Worm (Caenorhabditis elegans) whole organism, L4 larva: Measurements from ENCODE around the gene scb-1.

Experiments used
- D1046.2 ChIP-seq: fragments of 200-800 bp; sonication (Bioruptor generic); IDR thresholded peaks from 2 replicates; pipeline ENCODE4 v1.3.6; 2022; ENCODE audit warnings: missing genetic modification characterization, missing compliant biosample characterization
- F10B5.3 ChIP-seq: sonication (generic microtip); optimal IDR thresholded peaks from 2 replicates; lab custom pipeline; 2016; ENCODE audit warnings: mild to moderate bottlenecking, missing genetic modification characterization, missing compliant biosample characterization
- F37D6.2 ChIP-seq: sonication (generic microtip); optimal IDR thresholded peaks from 2 replicates; lab custom pipeline; 2016; ENCODE audit warnings: mild to moderate bottlenecking, missing genetic modification characterization, missing compliant biosample characterization
- F49E8.2 ChIP-seq: sonication (generic microtip); optimal IDR thresholded peaks from 2 replicates; lab custom pipeline; 2016; ENCODE audit warnings: missing compliant biosample characterization, mild to moderate bottlenecking, missing genetic modification characterization, borderline replicate concordance
- R02D3.7 ChIP-seq: fragments of 150-350 bp; sonication (generic microtip); optimal IDR thresholded peaks from 3 replicates; lab custom pipeline; 2014; ENCODE audit warnings: missing biosample characterization, missing genetic modification characterization
- T20F7.1 ChIP-seq: fragments of 200-800 bp; sonication (Bioruptor generic); optimal IDR thresholded peaks from 2 replicates; lab custom pipeline; 2018; ENCODE audit warnings: mild to moderate bottlenecking, missing genetic modification characterization, missing compliant biosample characterization
- Y5F2A.4 ChIP-seq: fragments of 200-800 bp; sonication (Bioruptor generic); optimal IDR thresholded peaks from 2 replicates; lab custom pipeline; 2018; ENCODE audit warnings: mild to moderate bottlenecking, missing genetic modification characterization, missing compliant biosample characterization
- ZK337.2 ChIP-seq: fragments of 200-800 bp; sonication (Bioruptor generic); IDR thresholded peaks from 2 replicates; pipeline ENCODE4 v1.3.6; 2022; ENCODE audit warnings: missing genetic modification reagents, missing genetic modification characterization, missing compliant biosample characterization
- arid-1 ChIP-seq: fragments of 200-800 bp; sonication (Bioruptor generic); conservative IDR thresholded peaks from 2 replicates; pipeline ENCODE4 v1.3.6; 2022; ENCODE audit warnings: missing genetic modification reagents, missing genetic modification characterization, missing compliant biosample characterization
- ceh-28 ChIP-seq: fragments of 150-350 bp; optimal IDR thresholded peaks from 2 replicates; lab custom pipeline; 2014; ENCODE audit warnings: missing biosample characterization, missing genetic modification reagents, missing genetic modification characterization
- ceh-44 ChIP-seq: fragments of 200-800 bp; sonication (Bioruptor generic); IDR thresholded peaks from 2 replicates; pipeline ENCODE4 v1.3.6; 2022; ENCODE audit warnings: missing genetic modification reagents, missing genetic modification characterization, missing compliant biosample characterization
- cey-2 ChIP-seq: sonication (generic microtip); optimal IDR thresholded peaks from 3 replicates; lab custom pipeline; 2017; ENCODE audit warnings: missing genetic modification characterization, mild to moderate bottlenecking, missing compliant biosample characterization, antibody characterized with exemption, borderline replicate concordance; ENCODE audit not compliant: insufficient read depth
- ctbp-1 ChIP-seq: fragments of 200-800 bp; sonication (Bioruptor generic); IDR thresholded peaks from 2 replicates; pipeline ENCODE4 v1.3.6; 2022; ENCODE audit warnings: missing genetic modification reagents, missing genetic modification characterization, missing compliant biosample characterization
- daf-19 ChIP-seq: fragments of 200-800 bp; sonication (Bioruptor generic); conservative IDR thresholded peaks from 2 replicates; pipeline ENCODE4 v1.3.6; 2022; ENCODE audit warnings: missing genetic modification characterization, missing compliant biosample characterization
- daf-8 ChIP-seq: fragments of 200-800 bp; sonication (Bioruptor generic); IDR thresholded peaks from 2 replicates; pipeline ENCODE4 v1.3.6; 2022; ENCODE audit warnings: missing genetic modification characterization, missing compliant biosample characterization
- dmd-8 ChIP-seq: fragments of 200-800 bp; sonication (Bioruptor generic); IDR thresholded peaks from 2 replicates; pipeline ENCODE4 v1.3.6; 2022; ENCODE audit warnings: missing genetic modification characterization, missing compliant biosample characterization
- dmd-9 ChIP-seq: fragments of 200-800 bp; sonication (Bioruptor generic); IDR thresholded peaks from 2 replicates; pipeline ENCODE4 v1.3.6; 2022; ENCODE audit warnings: missing genetic modification reagents, missing genetic modification characterization, missing compliant biosample characterization
- duxl-1 ChIP-seq: sonication (generic microtip); optimal IDR thresholded peaks from 2 replicates; lab custom pipeline; 2016; ENCODE audit warnings: mild to moderate bottlenecking, missing genetic modification characterization, moderate library complexity, missing compliant biosample characterization; ENCODE audit not compliant: poor library complexity
- dve-1 ChIP-seq: sonication (generic microtip); optimal IDR thresholded peaks from 2 replicates; lab custom pipeline; 2017; ENCODE audit warnings: antibody characterized with exemption, mild to moderate bottlenecking, missing genetic modification characterization, missing compliant biosample characterization; ENCODE audit not compliant: insufficient read depth
- fos-1 ChIP-seq: fragments of 150-350 bp; optimal IDR thresholded peaks from 2 replicates; lab custom pipeline; 2014; ENCODE audit warnings: missing biosample characterization, missing genetic modification characterization
- hif-1 ChIP-seq, 2 experiments: sonication (generic microtip); optimal IDR thresholded peaks; 2 replicates each; lab custom pipeline; 2016 to 2017; ENCODE audit warnings: missing compliant biosample characterization in 2 of 2, missing genetic modification characterization in 2 of 2, missing genetic modification reagents in 2 of 2, missing genotype in 2 of 2, mild to moderate bottlenecking in 1 of 2
- hlh-30 ChIP-seq: sonication (generic microtip); optimal IDR thresholded peaks from 2 replicates; lab custom pipeline; 2017; ENCODE audit warnings: antibody characterized with exemption, mild to moderate bottlenecking, missing genetic modification characterization, missing compliant biosample characterization; ENCODE audit not compliant: insufficient read depth
- hmg-1.1 ChIP-seq: fragments of 200-800 bp; sonication (Bioruptor generic); IDR thresholded peaks from 2 replicates; pipeline ENCODE4 v1.3.6; 2022; ENCODE audit warnings: missing genetic modification reagents, missing genetic modification characterization, missing compliant biosample characterization
- lin-13 ChIP-seq: fragments of 150-350 bp; optimal IDR thresholded peaks from 2 replicates; lab custom pipeline; 2014; ENCODE audit warnings: missing biosample characterization, missing genetic modification reagents, missing genetic modification characterization
- lin-15B ChIP-seq: fragments of 150-350 bp; sonication (generic microtip); optimal IDR thresholded peaks from 3 replicates; lab custom pipeline; 2014; ENCODE audit warnings: missing biosample characterization, missing genetic modification characterization
- lin-29 ChIP-seq: fragments of 200-800 bp; sonication (Bioruptor generic); IDR thresholded peaks from 2 replicates; pipeline ENCODE4 v1.3.6; 2022; ENCODE audit warnings: missing genetic modification reagents, missing genetic modification characterization, missing compliant biosample characterization
- lin-38 ChIP-seq: fragments of 200-800 bp; sonication (Bioruptor generic); IDR thresholded peaks from 2 replicates; pipeline ENCODE4 v1.3.6; 2022; ENCODE audit warnings: missing genetic modification reagents, missing genetic modification characterization, missing compliant biosample characterization
- lin-39 ChIP-seq: fragments of 150-350 bp; optimal IDR thresholded peaks from 2 replicates; lab custom pipeline; 2014; ENCODE audit warnings: missing biosample characterization, missing genetic modification reagents, missing genetic modification characterization
- mes-2 ChIP-seq: sonication (generic microtip); optimal IDR thresholded peaks from 2 replicates; lab custom pipeline; 2016; ENCODE audit warnings: missing genotype, mild to moderate bottlenecking, missing genetic modification characterization, missing compliant biosample characterization; ENCODE audit not compliant: poor library complexity, severe bottlenecking
- mxl-3 ChIP-seq: fragments of 200-800 bp; sonication (Bioruptor generic); optimal IDR thresholded peaks from 2 replicates; lab custom pipeline; 2018; ENCODE audit warnings: mild to moderate bottlenecking, missing genetic modification characterization, missing compliant biosample characterization
- nhr-102 ChIP-seq: sonication (generic microtip); optimal IDR thresholded peaks from 2 replicates; lab custom pipeline; 2016; ENCODE audit warnings: mild to moderate bottlenecking, missing genetic modification characterization, moderate library complexity, missing compliant biosample characterization
- nhr-111 ChIP-seq: fragments of 200-800 bp; sonication (Bioruptor generic); optimal IDR thresholded peaks from 2 replicates; lab custom pipeline; 2018; ENCODE audit warnings: mild to moderate bottlenecking, missing genetic modification characterization, missing compliant biosample characterization
- nhr-237 ChIP-seq: sonication (generic microtip); optimal IDR thresholded peaks from 2 replicates; lab custom pipeline; 2017; ENCODE audit warnings: missing biosample characterization, missing genetic modification characterization
- nhr-25 ChIP-seq: sonication (generic microtip); optimal IDR thresholded peaks from 2 replicates; lab custom pipeline; 2017; ENCODE audit warnings: missing genetic modification characterization, mild to moderate bottlenecking, missing compliant biosample characterization, antibody characterized with exemption, moderate library complexity, borderline replicate concordance; ENCODE audit not compliant: insufficient read depth
- nhr-28 ChIP-seq: fragments of 150-350 bp; optimal IDR thresholded peaks from 2 replicates; lab custom pipeline; 2014; ENCODE audit warnings: missing biosample characterization, missing genetic modification characterization
- nhr-42 ChIP-seq: fragments of 200-800 bp; sonication (Bioruptor generic); IDR thresholded peaks from 2 replicates; pipeline ENCODE4 v1.3.6; 2022; ENCODE audit warnings: missing genetic modification characterization, missing compliant biosample characterization
- nhr-6 ChIP-seq: fragments of 150-350 bp; optimal IDR thresholded peaks from 2 replicates; lab custom pipeline; 2014; ENCODE audit warnings: missing biosample characterization, missing genetic modification characterization
- nhr-76 ChIP-seq: fragments of 150-350 bp; optimal IDR thresholded peaks from 2 replicates; lab custom pipeline; 2014; ENCODE audit warnings: missing biosample characterization, missing genetic modification characterization
- nhr-77 ChIP-seq: fragments of 150-350 bp; optimal IDR thresholded peaks from 2 replicates; lab custom pipeline; 2014; ENCODE audit warnings: missing biosample characterization, missing genetic modification characterization
- pha-4 ChIP-seq, 2 experiments: fragments of 150-350 bp in 1 of 2; fragments of 200-800 bp in 1 of 2; sonication (Bioruptor generic) in 1 of 2; IDR thresholded peaks in 1 of 2; optimal IDR thresholded peaks in 1 of 2; 2 replicates each; pipeline versions ENCODE4 v1.3.6 to Lab custom; 2014 to 2022; ENCODE audit warnings: missing genetic modification characterization in 2 of 2, missing genetic modification reagents in 2 of 2, missing biosample characterization in 1 of 2, missing compliant biosample characterization in 1 of 2
- saeg-2 ChIP-seq: fragments of 200-800 bp; sonication (Bioruptor generic); IDR thresholded peaks from 2 replicates; pipeline ENCODE4 v1.3.6; 2022; ENCODE audit warnings: missing genetic modification reagents, missing genetic modification characterization, missing compliant biosample characterization
- snpc-4 ChIP-seq: fragments of 150-350 bp; optimal IDR thresholded peaks from 2 replicates; lab custom pipeline; 2014; ENCODE audit warnings: missing biosample characterization, missing genetic modification characterization
- spr-3 ChIP-seq: fragments of 200-800 bp; sonication (Bioruptor generic); optimal IDR thresholded peaks from 2 replicates; lab custom pipeline; 2018; ENCODE audit warnings: mild to moderate bottlenecking, missing genetic modification characterization, missing compliant biosample characterization
- tra-1 ChIP-seq: fragments of 200-800 bp; sonication (Bioruptor generic); IDR thresholded peaks from 2 replicates; pipeline ENCODE4 v1.3.6; 2022; ENCODE audit warnings: missing genetic modification reagents, missing genetic modification characterization, missing compliant biosample characterization
- unc-130 ChIP-seq: sonication (generic microtip); optimal IDR thresholded peaks from 2 replicates; lab custom pipeline; 2016; ENCODE audit warnings: missing genetic modification reagents, missing genetic modification characterization, missing compliant biosample characterization
- unc-39 ChIP-seq: sonication (generic microtip); optimal IDR thresholded peaks from 2 replicates; lab custom pipeline; 2017; ENCODE audit warnings: missing biosample characterization, missing genetic modification characterization
- zag-1 ChIP-seq: fragments of 150-350 bp; optimal IDR thresholded peaks from 2 replicates; lab custom pipeline; 2014; ENCODE audit warnings: missing biosample characterization, missing genetic modification characterization
- zip-11 ChIP-seq: fragments of 200-800 bp; sonication (Bioruptor generic); IDR thresholded peaks from 2 replicates; pipeline ENCODE4 v1.3.6; 2022; ENCODE audit warnings: missing genetic modification characterization, missing compliant biosample characterization
- zip-2 ChIP-seq: fragments of 150-350 bp; optimal IDR thresholded peaks from 2 replicates; lab custom pipeline; 2014; ENCODE audit warnings: missing biosample characterization, missing genetic modification characterization

The scb-1 gene

ce11 chrV:11123817-11124337 lies 4.4 kb upstream of the scb-1 start, which contains the start of the genes atp-5 and lmtr-3 (continued):
- TF ChIP-seq Y5F2A.4 (GFP tag; lab: Kevin White, UChicago) (no peak), nhr-25 (tag; lab: Kevin White, UChicago) (peak; percentile 52), hmg-1.1 (no peak), arid-1 (GFP tag; lab: Robert Waterston, UW) (no peak; the same call in 1 of the 2 replicates), dmd-8 (GFP tag; lab: Robert Waterston, UW) (no peak), nhr-42 (peak; percentile 62; the same call in 1 of the 2 replicates), nhr-102 (tag; lab: Kevin White, UChicago) (no peak), zag-1 (tag; lab: Kevin White, UChicago) (no peak), tra-1 (GFP tag; lab: Robert Waterston, UW) (peak; percentile 65; the same call in 1 of the 2 replicates), F37D6.2 (no peak), R02D3.7 (tag; lab: Kevin White, UChicago) (no peak), lin-13 (peak; percentile 43), mxl-3 (GFP tag; lab: Kevin White, UChicago) (peak; percentile 76), duxl-1 (peak; percentile 31), T20F7.1 (GFP tag; lab: Kevin White, UChicago) (peak; percentile 68), snpc-4 (no peak), nhr-237 (tag; lab: Kevin White, UChicago) (no peak), hlh-30 (tag; lab: Kevin White, UChicago) (peak; percentile 93), nhr-111 (GFP tag; lab: Kevin White, UChicago) (no peak), unc-130 (GFP tag; lab: Kevin White, UChicago) (peak; percentile 96), nhr-28 (tag; lab: Kevin White, UChicago) (peak; percentile 69), D1046.2 (GFP tag; lab: Robert Waterston, UW) (no peak), F10B5.3 (tag; lab: Kevin White, UChicago) (no peak), pha-4 (GFP tag; IDR thresholded peaks at IDR 0.05; lab: Robert Waterston, UW) (0 out of 2 replicates have a peak, but pooled peaks have one; percentile 14), pha-4 (tag; optimal IDR thresholded peaks at IDR 0.05; lab: Kevin White, UChicago) (no peak), saeg-2 (GFP tag; lab: Robert Waterston, UW) (no peak), daf-8 (GFP tag; lab: Robert Waterston, UW) (no peak), lin-15B (tag; lab: Kevin White, UChicago) (no peak), ZK337.2 (GFP tag; lab: Robert Waterston, UW) (peak; percentile 86; the same call in 1 of the 2 replicates), spr-3 (no peak), unc-39 (tag; lab: Kevin White, UChicago) (no peak), nhr-76 (tag; lab: Kevin White, UChicago) (no peak), F49E8.2 (tag; lab: Kevin White, UChicago) (peak; percentile 9), ceh-28 (tag; lab: Kevin White, UChicago) (no peak), mes-2 (tag; lab: Kevin White, UChicago) (peak; percentile 99)

- TF ChIP-seq cey-2 (tag; lab: Kevin White, UChicago) = no peak
- no peak for TF ChIP-seq lin-29 (GFP tag; lab: Robert Waterston, UW)
- no peak for TF ChIP-seq D1046.2 (GFP tag; lab: Robert Waterston, UW)
- TF ChIP-seq pha-4 (GFP tag; IDR thresholded peaks at IDR 0.05; lab: Robert Waterston, UW) = no peak
- TF ChIP-seq pha-4 (tag; optimal IDR thresholded peaks at IDR 0.05; lab: Kevin White, UChicago) = no peak
- TF ChIP-seq ceh-44 (GFP tag; lab: Robert Waterston, UW) = no peak
- TF ChIP-seq daf-19 (GFP tag; lab: Robert Waterston, UW) = no peak
- no peak for TF ChIP-seq ctbp-1 (GFP tag; lab: Robert Waterston, UW)
- peak; percentile 59 for TF ChIP-seq lin-38 (GFP tag; lab: Robert Waterston, UW)
- TF ChIP-seq dmd-9 (GFP tag; lab: Robert Waterston, UW) = no peak
- no peak for TF ChIP-seq nhr-6 (tag; lab: Kevin White, UChicago)
- no peak for TF ChIP-seq zip-11 (GFP tag; lab: Robert Waterston, UW)
- TF ChIP-seq nhr-42 = no peak
- no peak for TF ChIP-seq nhr-77 (tag; lab: Kevin White, UChicago)
- TF ChIP-seq nhr-76 (tag; lab: Kevin White, UChicago) = no peak
- no peak for TF ChIP-seq lin-39 (tag; lab: Kevin White, UChicago)
- no peak for TF ChIP-seq hif-1 (tag; optimal IDR thresholded peaks at IDR 0.05; lab: Kevin White, UChicago)
- no peak for TF ChIP-seq zip-2 (tag; lab: Kevin White, UChicago)
- TF ChIP-seq dve-1 (tag; lab: Kevin White, UChicago) = peak; percentile 83
- TF ChIP-seq fos-1 (tag; lab: Kevin White, UChicago) = no peak
- TF ChIP-seq nhr-111 (GFP tag; lab: Kevin White, UChicago) = no peak
These were observed 3.0 kb upstream of the scb-1 start, which contains the start of gene mboa-2 for ce11 chrV:11122466-11122865. TSS of gene mboa-2 (minus strand) at chrV:11122493.
